Fruit fly (Drosophila melanogaster) whole organism, pupa: ENCODE results near the gene Sas-4.

ENCODE experiments used
- CG12605 ChIP-seq: fragments of 200-800 bp; sonication (Bioruptor generic); IDR thresholded peaks from 2 replicates; pipeline ENCODE4 v1.3.6; 2022; ENCODE audit warnings: missing biosample characterization, missing genetic modification characterization
- CG34367 ChIP-seq: fragments of 200-800 bp; sonication (Bioruptor generic); optimal IDR thresholded peaks from 2 replicates; lab custom pipeline; 2018; ENCODE audit warnings: missing biosample characterization, mild to moderate bottlenecking, missing genetic modification characterization
- CG9948 ChIP-seq: fragments of 200-800 bp; sonication (Bioruptor generic); optimal IDR thresholded peaks from 2 replicates; lab custom pipeline; 2018; ENCODE audit warnings: missing biosample characterization, mild to moderate bottlenecking, missing genetic modification characterization, moderate library complexity
- D1 ChIP-seq: fragments of 200-800 bp; sonication (Bioruptor generic); optimal IDR thresholded peaks from 2 replicates; lab custom pipeline; 2018; ENCODE audit warnings: missing biosample characterization, mild to moderate bottlenecking, missing genetic modification characterization, moderate library complexity
- Pif1A ChIP-seq: fragments of 200-800 bp; sonication (Bioruptor generic); optimal IDR thresholded peaks from 3 replicates; lab custom pipeline; 2016; ENCODE audit warnings: missing biosample characterization, missing genetic modification characterization
- fd96Ca ChIP-seq: fragments of 200-800 bp; sonication (Bioruptor generic); IDR thresholded peaks from 3 replicates; pipeline ENCODE4 v1.3.6; 2022; ENCODE audit warnings: missing biosample characterization, missing genetic modification characterization

DNA sequence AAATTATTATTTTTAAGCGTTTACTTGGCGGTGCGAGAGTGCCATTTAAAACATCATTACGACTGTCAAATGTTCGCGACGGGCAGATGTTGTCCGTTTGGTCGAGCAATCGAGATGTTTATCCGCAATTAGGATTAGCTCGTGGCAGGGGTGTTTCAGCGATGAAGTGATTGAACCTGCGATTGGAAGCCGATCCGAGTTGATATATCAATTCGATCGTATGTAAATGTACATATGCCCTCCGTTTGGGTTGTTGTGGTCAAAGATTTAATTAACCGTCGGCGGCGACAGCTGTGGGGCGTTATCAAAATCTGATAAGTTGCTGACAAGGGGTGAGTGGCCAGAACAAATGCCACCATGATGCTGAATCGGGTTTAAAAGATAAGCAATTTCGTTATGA, 8.6 kb upstream of the Sas-4 start:
- TF ChIP-seq CG12605 (GFP tag; lab: Robert Waterston, UW) (no peak), CG34367 (tag; lab: Kevin White, UChicago) (no peak), Pif1A (no peak), CG9948 (no peak), fd96Ca (GFP tag; lab: Robert Waterston, UW) (no peak), D1 (tag; lab: Kevin White, UChicago) (no peak)
